Worm (Caenorhabditis elegans) whole organism, mixed stage, embryonic: ENCODE data around the gene fbxa-211.

Experiments used
- ceh-83 ChIP-seq: fragments of 200-800 bp; sonication (Bioruptor generic); optimal IDR thresholded peaks from 2 replicates; lab custom pipeline; 2018; ENCODE audit warnings: mild to moderate bottlenecking, missing genetic modification characterization, missing compliant biosample characterization
- ztf-11 ChIP-seq: fragments of 150-350 bp; optimal IDR thresholded peaks from 2 replicates; lab custom pipeline; 2014; ENCODE audit warnings: missing biosample characterization, missing genetic modification characterization

ce11 chrV:18127192-18127591 is at the start of gene fbxa-211:
- no peak for TF ChIP-seq ceh-83 (GFP tag; lab: Kevin White, UChicago)
- TF ChIP-seq ztf-11 (tag; lab: Kevin White, UChicago), result no peak
